Fruit fly (Drosophila melanogaster) whole organism, embryonic: ENCODE results near the gene CG15461.

Experiments
- Abd-B ChIP-seq: fragments of 200-800 bp; sonication (Bioruptor generic); optimal IDR thresholded peaks from 2 replicates; lab custom pipeline; 2018; ENCODE audit warnings: missing biosample characterization, mild to moderate bottlenecking, missing genetic modification characterization, moderate library complexity
- Blimp-1 ChIP-seq: fragments of 200-800 bp; sonication (Bioruptor generic); optimal IDR thresholded peaks from 3 replicates; lab custom pipeline; 2018; ENCODE audit warnings: missing biosample characterization, missing genetic modification characterization, mild to moderate bottlenecking, moderate library complexity, missing genetic modification reagents
- CG11398 ChIP-seq: fragments of 200-800 bp; sonication (Bioruptor generic); optimal IDR thresholded peaks from 2 replicates; lab custom pipeline; 2016; ENCODE audit warnings: missing biosample characterization, missing genetic modification characterization
- CG12071 ChIP-seq: fragments of 200-800 bp; sonication (Bioruptor generic); optimal IDR thresholded peaks from 3 replicates; lab custom pipeline; 2018; ENCODE audit warnings: missing biosample characterization, mild to moderate bottlenecking, missing genetic modification characterization
- CG12236 ChIP-seq: fragments of 200-800 bp; sonication (Bioruptor generic); optimal IDR thresholded peaks from 2 replicates; lab custom pipeline; 2016; ENCODE audit warnings: missing biosample characterization, missing genetic modification characterization
- CG12744 ChIP-seq: fragments of 200-800 bp; sonication (Bioruptor generic); optimal IDR thresholded peaks from 2 replicates; lab custom pipeline; 2016; ENCODE audit warnings: missing biosample characterization, missing genetic modification characterization
- CG15269 ChIP-seq: fragments of 200-800 bp; sonication (Bioruptor generic); optimal IDR thresholded peaks from 2 replicates; lab custom pipeline; 2018; ENCODE audit warnings: missing biosample characterization, mild to moderate bottlenecking, missing genetic modification characterization, moderate library complexity
- CG16813 ChIP-seq: fragments of 200-800 bp; sonication (Bioruptor generic); IDR thresholded peaks from 3 replicates; pipeline ENCODE4 v1.3.6; 2022; ENCODE audit warnings: missing biosample characterization, missing genetic modification characterization; ENCODE audit not compliant: partially characterized antibody
- CG2129 ChIP-seq: fragments of 200-800 bp; sonication (Bioruptor generic); IDR thresholded peaks from 2 replicates; pipeline ENCODE4 v1.3.6; 2022; ENCODE audit warnings: missing biosample characterization, missing genetic modification characterization; ENCODE audit not compliant: partially characterized antibody
- CG31224 ChIP-seq: fragments of 200-800 bp; sonication (Bioruptor generic); IDR thresholded peaks from 2 replicates; pipeline ENCODE4 v1.3.6; 2022; ENCODE audit warnings: missing biosample characterization, missing genetic modification characterization
- CG34224 ChIP-seq: fragments of 200-800 bp; sonication (Bioruptor generic); IDR thresholded peaks from 3 replicates; pipeline ENCODE4 v1.3.6; 2022; ENCODE audit warnings: missing biosample characterization, missing genetic modification characterization; ENCODE audit not compliant: partially characterized antibody
- CG4617 ChIP-seq: fragments of 200-800 bp; sonication (Bioruptor generic); optimal IDR thresholded peaks from 3 replicates; lab custom pipeline; 2016; ENCODE audit warnings: missing biosample characterization, missing genetic modification characterization, borderline replicate concordance
- CG4854 ChIP-seq: fragments of 200-800 bp; sonication (Bioruptor generic); optimal IDR thresholded peaks from 2 replicates; lab custom pipeline; 2016; ENCODE audit warnings: missing biosample characterization, missing genetic modification characterization, inconsistent platforms
- CG7745 ChIP-seq: fragments of 200-800 bp; sonication (Bioruptor generic); optimal IDR thresholded peaks from 2 replicates; lab custom pipeline; 2018; ENCODE audit warnings: missing biosample characterization, mild to moderate bottlenecking, missing genetic modification characterization, moderate library complexity
- CG7928 ChIP-seq: fragments of 200-800 bp; sonication (Bioruptor generic); optimal IDR thresholded peaks from 2 replicates; lab custom pipeline; 2017; ENCODE audit warnings: missing biosample characterization, mild to moderate bottlenecking, missing genetic modification characterization
- CG7963 ChIP-seq: fragments of 200-800 bp; sonication (Bioruptor generic); IDR thresholded peaks from 3 replicates; pipeline ENCODE4 v1.3.6; 2022; ENCODE audit warnings: missing biosample characterization, missing genetic modification characterization; ENCODE audit not compliant: partially characterized antibody
- CG9817 ChIP-seq: fragments of 200-800 bp; sonication (Bioruptor generic); optimal IDR thresholded peaks from 2 replicates; lab custom pipeline; 2018; ENCODE audit warnings: missing biosample characterization, mild to moderate bottlenecking, missing genetic modification characterization, moderate library complexity
- D ChIP-seq, 2 experiments: fragments of 200-800 bp in 1 of 2; fragments of >200 bp in 1 of 2; sonication (Bioruptor generic) in 1 of 2; optimal IDR thresholded peaks; 2 replicates in 1 of 2; 3 replicates in 1 of 2; lab custom pipeline; 2017; ENCODE audit warnings: mild to moderate bottlenecking in 1 of 2, missing biosample characterization in 1 of 2, missing genetic modification characterization in 1 of 2, missing genetic modification reagents in 1 of 2
- Dad ChIP-seq: fragments of 200-800 bp; sonication (Bioruptor generic); optimal IDR thresholded peaks from 3 replicates; lab custom pipeline; 2016; ENCODE audit warnings: missing biosample characterization, missing genetic modification characterization
- H2.0 ChIP-seq: fragments of 200-800 bp; sonication (Bioruptor generic); IDR thresholded peaks from 2 replicates; pipeline ENCODE4 v1.3.6; 2022; ENCODE audit warnings: missing biosample characterization, missing genetic modification characterization
- Hand ChIP-seq: fragments of 200-800 bp; sonication (Bioruptor generic); optimal IDR thresholded peaks from 2 replicates; lab custom pipeline; 2017; ENCODE audit warnings: mild to moderate bottlenecking, missing biosample characterization, missing genetic modification reagents, missing genetic modification characterization
- HmgD ChIP-seq: fragments of 200-800 bp; sonication (Bioruptor generic); optimal IDR thresholded peaks from 3 replicates; lab custom pipeline; 2016; ENCODE audit warnings: missing biosample characterization, missing genetic modification characterization
- Hr51 ChIP-seq, 2 experiments: fragments of 200-800 bp; sonication (Bioruptor generic); optimal IDR thresholded peaks; 2 replicates in 1 of 2; 3 replicates in 1 of 2; lab custom pipeline; 2016 to 2018; ENCODE audit warnings: missing biosample characterization in 2 of 2, missing genetic modification characterization in 2 of 2, mild to moderate bottlenecking in 1 of 2, moderate library complexity in 1 of 2
- MESR4 ChIP-seq: fragments of 200-800 bp; sonication (Bioruptor generic); optimal IDR thresholded peaks from 2 replicates; lab custom pipeline; 2018; ENCODE audit warnings: missing biosample characterization, mild to moderate bottlenecking, missing genetic modification characterization, moderate library complexity
- Nf-YB ChIP-seq: fragments of 200-800 bp; sonication (Bioruptor generic); optimal IDR thresholded peaks from 3 replicates; lab custom pipeline; 2019; ENCODE audit warnings: missing biosample characterization, mild to moderate bottlenecking, missing genetic modification characterization, moderate library complexity
- Opbp ChIP-seq: fragments of 200-800 bp; sonication (Bioruptor generic); IDR thresholded peaks from 3 replicates; pipeline ENCODE4 v1.3.6; 2022; ENCODE audit warnings: missing biosample characterization, missing genetic modification characterization; ENCODE audit not compliant: partially characterized antibody
- Ssrp ChIP-seq: fragments of 200-800 bp; sonication (Bioruptor generic); optimal IDR thresholded peaks from 2 replicates; lab custom pipeline; 2018; ENCODE audit warnings: missing biosample characterization, mild to moderate bottlenecking, missing genetic modification characterization, moderate library complexity
- chif ChIP-seq, 2 experiments: fragments of 200-800 bp; sonication (Bioruptor generic); optimal IDR thresholded peaks; 3 replicates each; lab custom pipeline; 2016; ENCODE audit warnings: missing biosample characterization in 2 of 2, missing genetic modification characterization in 2 of 2
- croc ChIP-seq: fragments of 200-800 bp; sonication (Bioruptor generic); conservative IDR thresholded peaks from 3 replicates; pipeline ENCODE4 v1.3.6; 2022; ENCODE audit warnings: missing biosample characterization, missing genetic modification characterization
- crp ChIP-seq, 2 experiments: fragments of 200-800 bp; sonication (Bioruptor generic); optimal IDR thresholded peaks; 2 replicates in 1 of 2; 3 replicates in 1 of 2; lab custom pipeline; 2017; ENCODE audit warnings: missing biosample characterization in 2 of 2, missing genetic modification characterization in 2 of 2, mild to moderate bottlenecking in 1 of 2, moderate library complexity in 1 of 2
- dm ChIP-seq: fragments of 200-800 bp; sonication (Bioruptor generic); optimal IDR thresholded peaks from 3 replicates; lab custom pipeline; 2016; ENCODE audit warnings: missing biosample characterization, missing genetic modification characterization
- dmrt99B ChIP-seq: fragments of 200-800 bp; sonication (Bioruptor generic); optimal IDR thresholded peaks from 2 replicates; lab custom pipeline; 2018; ENCODE audit warnings: missing biosample characterization, mild to moderate bottlenecking, missing genetic modification characterization, moderate library complexity
- en ChIP-seq: fragments of 200-800 bp; sonication (Bioruptor generic); optimal IDR thresholded peaks from 2 replicates; lab custom pipeline; 2016; ENCODE audit warnings: missing biosample characterization, missing genetic modification characterization
- mirr ChIP-seq: fragments of 200-800 bp; sonication (Bioruptor generic); optimal IDR thresholded peaks from 3 replicates; lab custom pipeline; 2018; ENCODE audit warnings: missing biosample characterization, mild to moderate bottlenecking, missing genetic modification characterization
- nau ChIP-seq: fragments of 200-800 bp; sonication (Bioruptor generic); optimal IDR thresholded peaks from 3 replicates; lab custom pipeline; 2017; ENCODE audit warnings: missing biosample characterization, mild to moderate bottlenecking, missing genetic modification characterization, missing genetic modification reagents
- nerfin-2 ChIP-seq: fragments of 200-800 bp; sonication (Bioruptor generic); IDR thresholded peaks from 2 replicates; pipeline ENCODE4 v1.3.6; 2022; ENCODE audit warnings: missing biosample characterization, missing genetic modification characterization; ENCODE audit not compliant: partially characterized antibody
- nom ChIP-seq: fragments of 200-800 bp; sonication (Bioruptor generic); optimal IDR thresholded peaks from 2 replicates; lab custom pipeline; 2017; ENCODE audit warnings: missing biosample characterization, missing genetic modification characterization, mild to moderate bottlenecking, moderate library complexity, missing genetic modification reagents
- org-1 ChIP-seq: fragments of 200-800 bp; sonication (Bioruptor generic); optimal IDR thresholded peaks from 2 replicates; lab custom pipeline; 2017; ENCODE audit warnings: missing biosample characterization, missing genetic modification characterization
- pho ChIP-seq: fragments of 200-800 bp; sonication (Bioruptor generic); optimal IDR thresholded peaks from 2 replicates; lab custom pipeline; 2016; ENCODE audit warnings: missing biosample characterization, missing genetic modification characterization
- prd ChIP-seq, 3 experiments: fragments of >200 bp in 2 of 3; fragments of 200-800 bp in 1 of 3; sonication (Bioruptor generic) in 1 of 3; optimal IDR thresholded peaks in 2 of 3; IDR thresholded peaks in 1 of 3; 2 replicates in 2 of 3; 3 replicates in 1 of 3; pipeline versions ENCODE4 v1.3.6 to Lab custom; 2017 to 2022; ENCODE audit warnings: missing biosample characterization in 1 of 3, missing genetic modification characterization in 1 of 3
- pum ChIP-seq: fragments of 200-800 bp; sonication (Bioruptor generic); optimal IDR thresholded peaks from 2 replicates; lab custom pipeline; 2016; ENCODE audit warnings: missing biosample characterization, missing genetic modification characterization
- rib ChIP-seq: fragments of 200-800 bp; sonication (Bioruptor generic); IDR thresholded peaks from 2 replicates; pipeline ENCODE4 v1.3.6; 2022; ENCODE audit warnings: missing biosample characterization, missing genetic modification characterization
- run ChIP-seq: fragments of 200-800 bp; sonication (Bioruptor generic); optimal IDR thresholded peaks from 3 replicates; lab custom pipeline; 2018; ENCODE audit warnings: missing biosample characterization, mild to moderate bottlenecking, missing genetic modification characterization
- sc ChIP-seq, 3 experiments: fragments of >200 bp in 2 of 3; fragments of 200-800 bp in 1 of 3; sonication (Bioruptor generic) in 1 of 3; optimal IDR thresholded peaks; 2 replicates in 2 of 3; 3 replicates in 1 of 3; lab custom pipeline; 2017; ENCODE audit warnings: mild to moderate bottlenecking in 1 of 3, missing biosample characterization in 1 of 3, missing genetic modification characterization in 1 of 3, missing genetic modification reagents in 1 of 3
- shn ChIP-seq: fragments of 200-800 bp; sonication (Bioruptor generic); optimal IDR thresholded peaks from 3 replicates; lab custom pipeline; 2016; ENCODE audit warnings: missing biosample characterization, missing genetic modification characterization
- slbo ChIP-seq: fragments of 200-800 bp; sonication (Bioruptor generic); IDR thresholded peaks from 2 replicates; pipeline ENCODE4 v1.3.6; 2022; ENCODE audit warnings: missing biosample characterization, missing genetic modification characterization
- tup ChIP-seq: fragments of 200-800 bp; sonication (Bioruptor generic); optimal IDR thresholded peaks from 2 replicates; lab custom pipeline; 2016; ENCODE audit warnings: missing biosample characterization, mild to moderate bottlenecking, missing genetic modification characterization, moderate library complexity

Gene CG15461

DNA sequence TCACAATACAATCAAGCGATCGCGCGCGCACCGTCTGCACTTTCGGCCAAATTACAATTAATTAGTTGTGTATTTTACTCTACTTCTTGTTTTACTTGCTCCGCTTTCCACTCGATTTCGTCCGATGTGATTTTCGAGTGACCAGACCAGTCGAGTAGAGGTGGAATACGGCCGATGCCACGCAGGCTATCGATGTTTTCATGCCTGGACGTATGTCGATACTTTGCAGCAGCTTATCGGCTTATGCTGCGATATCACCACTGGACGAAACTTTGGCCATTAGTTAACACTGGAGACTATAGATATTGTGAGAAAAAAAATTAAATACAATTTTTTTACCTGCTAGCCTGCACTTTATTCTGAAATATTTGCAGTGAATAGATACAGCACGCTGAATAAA, 24.6 kb downstream of the CG15461 start, which contains the start of gene RhoGAP19D (continued):
- TF ChIP-seq CG16813 (GFP tag; lab: Robert Waterston, UW) (peak; percentile 96), dmrt99B (peak; percentile 2), CG31224 (0 out of 2 replicates have a peak, but pooled peaks have one; percentile 21), MESR4 (GFP tag; lab: Kevin White, UChicago) (peak; percentile 62), nau (GFP tag; lab: Kevin White, UChicago) (no peak), mirr (GFP tag; lab: Kevin White, UChicago) (peak; percentile 49), CG9817 (tag; lab: Kevin White, UChicago) (peak; percentile 60), Nf-YB (no peak), nerfin-2 (peak; percentile 86), CG7928 (GFP tag; lab: Kevin White, UChicago) (peak; percentile 32), run (tag; lab: Kevin White, UChicago) (no peak), sc (optimal IDR thresholded peaks at IDR 0.05; lab: Kevin White, UChicago) (no peak), sc (GFP tag; optimal IDR thresholded peaks at IDR 0.05; lab: Kevin White, UChicago) (no peak), prd (optimal IDR thresholded peaks at IDR 0.05; lab: Kevin White, UChicago) (no peak), prd (GFP tag; IDR thresholded peaks at IDR 0.05; lab: Robert Waterston, UW) (peak; percentile 44; the same call in 2 of the 3 replicates), slbo (peak; percentile 89), chif (GFP tag; optimal IDR thresholded peaks at IDR 0.05; lab: Kevin White, UChicago) (peak; percentile 32 to 42), CG34224 (GFP tag; lab: Robert Waterston, UW) (peak; percentile 88), Dad (peak; percentile 58), Blimp-1 (GFP tag; lab: Kevin White, UChicago) (peak; percentile 6), nom (GFP tag; lab: Kevin White, UChicago) (peak; percentile 29), rib (GFP tag; lab: Robert Waterston, UW) (0 out of 2 replicates have a peak, but pooled peaks have one; percentile 38), CG11398 (peak; percentile 41), dm (GFP tag; lab: Kevin White, UChicago) (no peak), Opbp (GFP tag; lab: Robert Waterston, UW) (peak; percentile 97), croc (no peak), Hand (GFP tag; lab: Kevin White, UChicago) (no peak), CG15269 (tag; lab: Kevin White, UChicago) (peak; percentile 25), tup (GFP tag; lab: Kevin White, UChicago) (peak; percentile 38), CG2129 (peak; percentile 78), HmgD (GFP tag; lab: Kevin White, UChicago) (peak; percentile 88), Abd-B (GFP tag; lab: Kevin White, UChicago) (no peak), pho (GFP tag; lab: Kevin White, UChicago) (peak; percentile 76), org-1 (no peak), CG4617 (GFP tag; lab: Kevin White, UChicago) (peak; percentile 27), crp (GFP tag; optimal IDR thresholded peaks at IDR 0.05; lab: Kevin White, UChicago) (no peak), CG12236 (GFP tag; lab: Kevin White, UChicago) (no peak), en (GFP tag; lab: Kevin White, UChicago) (no peak), H2.0 (GFP tag; lab: Robert Waterston, UW) (peak; percentile 51; the same call in 1 of the 2 replicates), CG7963 (GFP tag; lab: Robert Waterston, UW) (peak; percentile 93), CG7745 (tag; lab: Kevin White, UChicago) (no peak), D (optimal IDR thresholded peaks at IDR 0.05; lab: Kevin White, UChicago) (no peak), D (GFP tag; optimal IDR thresholded peaks at IDR 0.05; lab: Kevin White, UChicago) (no peak), pum (GFP tag; lab: Kevin White, UChicago) (peak; percentile 26), Hr51 (GFP tag; optimal IDR thresholded peaks at IDR 0.05; lab: Kevin White, UChicago) (peak in 1 of 2 experiments; percentile 69), CG12071 (GFP tag; lab: Kevin White, UChicago) (peak; percentile 6), CG12744 (GFP tag; lab: Kevin White, UChicago) (peak; percentile 43), shn (GFP tag; lab: Kevin White, UChicago) (peak; percentile 67), CG4854 (GFP tag; lab: Kevin White, UChicago) (peak; percentile 40), Ssrp (tag; lab: Kevin White, UChicago) (no peak)
